Worm (Caenorhabditis elegans) whole organism, midembryonic: Measurements from ENCODE around the gene sru-40.

ENCODE experiments used
- T22C8.4 ChIP-seq: fragments of 200-800 bp; sonication (Bioruptor generic); IDR thresholded peaks from 2 replicates; pipeline ENCODE4 v1.3.6; 2022; ENCODE audit warnings: missing genetic modification characterization, missing compliant biosample characterization
- cog-1 ChIP-seq: sonication (generic microtip); optimal IDR thresholded peaks from 2 replicates; lab custom pipeline; 2016; ENCODE audit warnings: missing genetic modification characterization, missing compliant biosample characterization
- klf-2 ChIP-seq: fragments of 200-800 bp; sonication (Bioruptor generic); conservative IDR thresholded peaks from 2 replicates; pipeline ENCODE4 v1.3.6; 2022; ENCODE audit warnings: missing genetic modification reagents, missing genetic modification characterization, missing compliant biosample characterization
- med-1 ChIP-seq: sonication (generic microtip); optimal IDR thresholded peaks from 2 replicates; lab custom pipeline; 2017; ENCODE audit warnings: missing genetic modification characterization, mild to moderate bottlenecking, missing compliant biosample characterization, antibody characterized with exemption, missing genetic modification reagents; ENCODE audit not compliant: insufficient read depth
- ref-1 ChIP-seq: fragments of 200-800 bp; sonication (Bioruptor generic); conservative IDR thresholded peaks from 2 replicates; pipeline ENCODE4 v1.3.6; 2022; ENCODE audit warnings: missing genetic modification reagents, missing genetic modification characterization, missing compliant biosample characterization
- tab-1 ChIP-seq: fragments of 200-800 bp; sonication (Bioruptor generic); IDR thresholded peaks from 2 replicates; pipeline ENCODE4 v1.3.6; 2022; ENCODE audit warnings: missing genetic modification characterization, missing compliant biosample characterization
- ztf-29 ChIP-seq: fragments of 200-800 bp; sonication (Bioruptor generic); IDR thresholded peaks from 2 replicates; pipeline ENCODE4 v1.3.6; 2022; ENCODE audit warnings: missing genetic modification reagents, missing genetic modification characterization, missing compliant biosample characterization

DNA sequence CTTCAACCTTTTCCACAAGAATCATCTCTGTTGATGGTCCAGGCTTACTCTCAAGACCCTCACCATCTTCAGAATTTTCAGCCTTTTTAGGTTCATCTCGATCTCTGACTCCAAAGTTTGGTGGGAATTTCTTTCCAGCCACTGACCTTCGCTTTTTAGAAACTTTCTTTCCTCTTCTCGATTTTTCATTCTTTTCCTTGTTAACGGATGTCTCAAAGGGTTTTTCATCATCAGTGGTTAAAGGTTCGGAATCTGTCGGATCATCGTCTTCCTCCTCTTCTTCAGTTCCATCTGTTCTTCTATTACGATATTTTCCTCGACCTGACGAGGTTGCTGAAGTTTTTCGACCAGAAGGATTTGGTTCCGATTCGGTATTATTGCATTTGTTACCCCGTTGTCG, 14.8 kb upstream of the sru-40 start:
- TF ChIP-seq ref-1 (GFP tag; lab: Robert Waterston, UW) = no peak
- no peak for TF ChIP-seq T22C8.4
- TF ChIP-seq ztf-29 (GFP tag; lab: Robert Waterston, UW) = no peak
- no peak for TF ChIP-seq cog-1 (tag; lab: Kevin White, UChicago)
- TF ChIP-seq med-1 = no peak
- no peak for TF ChIP-seq klf-2 (GFP tag; lab: Robert Waterston, UW)
- no peak for TF ChIP-seq tab-1 (GFP tag; lab: Robert Waterston, UW)
